Fruit fly (Drosophila melanogaster) whole organism, embryonic: ENCODE measurements around the gene CG7557.

Experiments
- Asciz ChIP-seq: fragments of 200-800 bp; sonication (Bioruptor generic); optimal IDR thresholded peaks from 2 replicates; lab custom pipeline; 2017; ENCODE audit warnings: missing biosample characterization, mild to moderate bottlenecking, missing genetic modification characterization, missing genetic modification reagents
- CG11085 ChIP-seq: fragments of 200-800 bp; sonication (Bioruptor generic); IDR thresholded peaks from 2 replicates; pipeline ENCODE4 v1.3.6; 2022; ENCODE audit warnings: missing biosample characterization, missing genetic modification characterization
- CG11456 ChIP-seq: fragments of 200-800 bp; sonication (Bioruptor generic); IDR thresholded peaks from 3 replicates; pipeline ENCODE4 v1.3.6; 2022; ENCODE audit warnings: missing biosample characterization, missing genetic modification characterization
- CG12659 ChIP-seq: fragments of 200-800 bp; sonication (Bioruptor generic); optimal IDR thresholded peaks from 3 replicates; lab custom pipeline; 2017; ENCODE audit warnings: mild to moderate bottlenecking, missing biosample characterization, missing genetic modification reagents, missing genetic modification characterization
- CG13123 ChIP-seq: fragments of 200-800 bp; sonication (Bioruptor generic); optimal IDR thresholded peaks from 2 replicates; lab custom pipeline; 2016; ENCODE audit warnings: missing biosample characterization, missing genetic modification characterization
- CG13296 ChIP-seq: fragments of 200-800 bp; sonication (Bioruptor generic); optimal IDR thresholded peaks from 3 replicates; lab custom pipeline; 2018; ENCODE audit warnings: missing biosample characterization, mild to moderate bottlenecking, missing genetic modification characterization
- CG15011 ChIP-seq: fragments of 200-800 bp; sonication (Bioruptor generic); optimal IDR thresholded peaks from 3 replicates; lab custom pipeline; 2018; ENCODE audit warnings: missing biosample characterization, mild to moderate bottlenecking, missing genetic modification characterization
- CG16815 ChIP-seq: fragments of 200-800 bp; sonication (Bioruptor generic); optimal IDR thresholded peaks from 3 replicates; lab custom pipeline; 2017; ENCODE audit warnings: missing biosample characterization, mild to moderate bottlenecking, missing genetic modification characterization
- CG17186 ChIP-seq: fragments of 200-800 bp; sonication (Bioruptor generic); optimal IDR thresholded peaks from 3 replicates; lab custom pipeline; 2017; ENCODE audit warnings: missing biosample characterization, missing genetic modification reagents, missing genetic modification characterization
- CG17385 ChIP-seq: fragments of 200-800 bp; sonication (Bioruptor generic); optimal IDR thresholded peaks from 3 replicates; lab custom pipeline; 2018; ENCODE audit warnings: missing biosample characterization, mild to moderate bottlenecking, missing genetic modification characterization
- CG17568 ChIP-seq: fragments of 200-800 bp; sonication (Bioruptor generic); optimal IDR thresholded peaks from 2 replicates; lab custom pipeline; 2018; ENCODE audit warnings: missing biosample characterization, mild to moderate bottlenecking, missing genetic modification characterization, moderate library complexity
- CG17802 ChIP-seq: fragments of 200-800 bp; sonication (Bioruptor generic); optimal IDR thresholded peaks from 2 replicates; lab custom pipeline; 2018; ENCODE audit warnings: missing biosample characterization, mild to moderate bottlenecking, missing genetic modification characterization, moderate library complexity
- CG18599 ChIP-seq: fragments of 200-800 bp; sonication (Bioruptor generic); optimal IDR thresholded peaks from 3 replicates; lab custom pipeline; 2017; ENCODE audit warnings: missing biosample characterization, missing genetic modification characterization, mild to moderate bottlenecking, moderate library complexity, missing genetic modification reagents
- CG2120 ChIP-seq: fragments of 200-800 bp; sonication (Bioruptor generic); optimal IDR thresholded peaks from 3 replicates; lab custom pipeline; 2016; ENCODE audit warnings: missing biosample characterization, missing genetic modification characterization
- CG2202 ChIP-seq: fragments of 200-800 bp; sonication (Bioruptor generic); optimal IDR thresholded peaks from 2 replicates; lab custom pipeline; 2018; ENCODE audit warnings: missing biosample characterization, mild to moderate bottlenecking, missing genetic modification characterization
- CG31224 ChIP-seq: fragments of 200-800 bp; sonication (Bioruptor generic); IDR thresholded peaks from 2 replicates; pipeline ENCODE4 v1.3.6; 2022; ENCODE audit warnings: missing biosample characterization, missing genetic modification characterization
- CG32532 ChIP-seq: fragments of 200-800 bp; sonication (Bioruptor generic); IDR thresholded peaks from 2 replicates; pipeline ENCODE4 v1.3.6; 2022; ENCODE audit warnings: missing biosample characterization, missing genetic modification characterization
- CG33213 ChIP-seq: fragments of 200-800 bp; sonication (Bioruptor generic); optimal IDR thresholded peaks from 3 replicates; lab custom pipeline; 2016; ENCODE audit warnings: missing biosample characterization, missing genetic modification characterization
- CG42726 ChIP-seq: fragments of 200-800 bp; sonication (Bioruptor generic); IDR thresholded peaks from 2 replicates; pipeline ENCODE4 v1.3.6; 2022; ENCODE audit warnings: missing biosample characterization, missing genetic modification characterization; ENCODE audit not compliant: partially characterized antibody
- CG4854 ChIP-seq: fragments of 200-800 bp; sonication (Bioruptor generic); optimal IDR thresholded peaks from 2 replicates; lab custom pipeline; 2016; ENCODE audit warnings: missing biosample characterization, missing genetic modification characterization, inconsistent platforms
- CG6813 ChIP-seq: fragments of 200-800 bp; sonication (Bioruptor generic); optimal IDR thresholded peaks from 2 replicates; lab custom pipeline; 2017; ENCODE audit warnings: missing biosample characterization, missing genetic modification characterization, mild to moderate bottlenecking, moderate library complexity, missing genetic modification reagents
- CG7271 ChIP-seq: fragments of 200-800 bp; sonication (Bioruptor generic); optimal IDR thresholded peaks from 2 replicates; lab custom pipeline; 2018; ENCODE audit warnings: missing biosample characterization, mild to moderate bottlenecking, missing genetic modification characterization, moderate library complexity
- CG7372 ChIP-seq: fragments of 200-800 bp; sonication (Bioruptor generic); IDR thresholded peaks from 2 replicates; pipeline ENCODE4 v1.3.6; 2022; ENCODE audit warnings: missing biosample characterization, missing genetic modification characterization
- CG7839 ChIP-seq: fragments of 200-800 bp; sonication (Bioruptor generic); optimal IDR thresholded peaks from 3 replicates; lab custom pipeline; 2018; ENCODE audit warnings: missing biosample characterization, mild to moderate bottlenecking, missing genetic modification characterization, moderate library complexity
- CG7987 ChIP-seq: fragments of 200-800 bp; sonication (Bioruptor generic); optimal IDR thresholded peaks from 2 replicates; lab custom pipeline; 2018; ENCODE audit warnings: missing biosample characterization, mild to moderate bottlenecking, missing genetic modification characterization, moderate library complexity
- CrebB ChIP-seq: fragments of 200-800 bp; sonication (Bioruptor generic); optimal IDR thresholded peaks from 3 replicates; lab custom pipeline; 2018; ENCODE audit warnings: missing biosample characterization, mild to moderate bottlenecking, missing genetic modification characterization
- D19A ChIP-seq: fragments of 200-800 bp; optimal IDR thresholded peaks from 3 replicates; lab custom pipeline; 2019; ENCODE audit warnings: missing biosample characterization, mild to moderate bottlenecking, missing genetic modification characterization, moderate library complexity
- Dip2 ChIP-seq: fragments of 200-800 bp; sonication (Bioruptor generic); IDR thresholded peaks from 2 replicates; pipeline ENCODE4 v1.3.6; 2022; ENCODE audit warnings: missing biosample characterization, missing genetic modification characterization
- Gug ChIP-seq: fragments of 200-800 bp; sonication (Bioruptor generic); IDR thresholded peaks from 4 replicates; pipeline ENCODE4 v1.3.6; 2022; ENCODE audit warnings: missing biosample characterization, missing genetic modification characterization
- Hmx ChIP-seq: fragments of 200-800 bp; sonication (Bioruptor generic); optimal IDR thresholded peaks from 2 replicates; lab custom pipeline; 2016; ENCODE audit warnings: missing biosample characterization, missing genetic modification characterization
- Mad ChIP-seq: fragments of 200-800 bp; sonication (Bioruptor generic); optimal IDR thresholded peaks from 2 replicates; lab custom pipeline; 2016; ENCODE audit warnings: missing biosample characterization, missing genetic modification characterization
- Side ChIP-seq: fragments of 200-800 bp; sonication (Bioruptor generic); optimal IDR thresholded peaks from 2 replicates; lab custom pipeline; 2016; ENCODE audit warnings: missing biosample characterization, missing genetic modification characterization
- Sry-β ChIP-seq: fragments of 200-800 bp; sonication (Bioruptor generic); optimal IDR thresholded peaks from 2 replicates; lab custom pipeline; 2018; ENCODE audit warnings: missing biosample characterization, mild to moderate bottlenecking, missing genetic modification characterization, moderate library complexity
- btn ChIP-seq: fragments of 200-800 bp; sonication (Bioruptor generic); optimal IDR thresholded peaks from 2 replicates; lab custom pipeline; 2016; ENCODE audit warnings: missing biosample characterization, missing genetic modification characterization
- chif ChIP-seq, 2 experiments: fragments of 200-800 bp; sonication (Bioruptor generic); optimal IDR thresholded peaks; 3 replicates each; lab custom pipeline; 2016; ENCODE audit warnings: missing biosample characterization in 2 of 2, missing genetic modification characterization in 2 of 2
- crc ChIP-seq: fragments of 200-800 bp; sonication (Bioruptor generic); optimal IDR thresholded peaks from 2 replicates; lab custom pipeline; 2016; ENCODE audit warnings: missing biosample characterization, missing genetic modification characterization
- da ChIP-seq: fragments of 200-800 bp; sonication (Bioruptor generic); optimal IDR thresholded peaks from 2 replicates; lab custom pipeline; 2016; ENCODE audit warnings: missing biosample characterization, missing genetic modification characterization
- gsb ChIP-seq: fragments of 200-800 bp; sonication (Bioruptor generic); IDR thresholded peaks from 2 replicates; pipeline ENCODE4 v1.3.6; 2022; ENCODE audit warnings: missing biosample characterization, missing genetic modification characterization
- hkb ChIP-seq, 2 experiments: fragments of 200-800 bp in 1 of 2; fragments of >200 bp in 1 of 2; sonication (Bioruptor generic) in 1 of 2; IDR thresholded peaks in 1 of 2; optimal IDR thresholded peaks in 1 of 2; 2 replicates each; pipeline versions ENCODE4 v1.3.6 to Lab custom; 2017 to 2022; ENCODE audit warnings: missing biosample characterization in 1 of 2, missing genetic modification characterization in 1 of 2
- hth ChIP-seq: fragments of >200 bp; optimal IDR thresholded peaks from 2 replicates; lab custom pipeline; 2017; ENCODE audit warnings: inconsistent platforms
- ind ChIP-seq: fragments of 200-800 bp; sonication (Bioruptor generic); optimal IDR thresholded peaks from 3 replicates; lab custom pipeline; 2016; ENCODE audit warnings: missing biosample characterization, missing genetic modification characterization
- kni ChIP-seq: fragments of 200-800 bp; sonication (Bioruptor generic); optimal IDR thresholded peaks from 3 replicates; lab custom pipeline; 2017; ENCODE audit warnings: mild to moderate bottlenecking, missing biosample characterization, missing genetic modification reagents, missing genetic modification characterization
- pfk ChIP-seq: fragments of 200-800 bp; sonication (Bioruptor generic); optimal IDR thresholded peaks from 2 replicates; lab custom pipeline; 2018; ENCODE audit warnings: missing biosample characterization, mild to moderate bottlenecking, missing genetic modification characterization, moderate library complexity
- pho ChIP-seq: fragments of 200-800 bp; sonication (Bioruptor generic); optimal IDR thresholded peaks from 2 replicates; lab custom pipeline; 2016; ENCODE audit warnings: missing biosample characterization, missing genetic modification characterization
- row ChIP-seq: fragments of 200-800 bp; sonication (Bioruptor generic); IDR thresholded peaks from 3 replicates; pipeline ENCODE4 v1.3.6; 2022; ENCODE audit warnings: missing biosample characterization, missing genetic modification characterization
- run ChIP-seq: fragments of 200-800 bp; sonication (Bioruptor generic); optimal IDR thresholded peaks from 3 replicates; lab custom pipeline; 2018; ENCODE audit warnings: missing biosample characterization, mild to moderate bottlenecking, missing genetic modification characterization
- seq ChIP-seq: fragments of 200-800 bp; sonication (Bioruptor generic); IDR thresholded peaks from 2 replicates; pipeline ENCODE4 v1.3.6; 2022; ENCODE audit warnings: missing biosample characterization, missing genetic modification characterization
- stc ChIP-seq: fragments of 200-800 bp; sonication (Bioruptor generic); IDR thresholded peaks from 2 replicates; pipeline ENCODE4 v1.3.6; 2022; ENCODE audit warnings: missing biosample characterization, missing genetic modification characterization
- tll ChIP-seq, 2 experiments: fragments of 200-800 bp in 1 of 2; fragments of >200 bp in 1 of 2; sonication (Bioruptor generic) in 1 of 2; optimal IDR thresholded peaks; 2 replicates each; lab custom pipeline; 2017 to 2019; ENCODE audit warnings: missing biosample characterization in 2 of 2, missing genetic modification characterization in 2 of 2, mild to moderate bottlenecking in 1 of 2, moderate library complexity in 1 of 2
- zfh2 ChIP-seq: fragments of 200-800 bp; sonication (Bioruptor generic); optimal IDR thresholded peaks from 2 replicates; lab custom pipeline; 2016; ENCODE audit warnings: missing biosample characterization, missing genetic modification characterization

CG7557 gene

DNA sequence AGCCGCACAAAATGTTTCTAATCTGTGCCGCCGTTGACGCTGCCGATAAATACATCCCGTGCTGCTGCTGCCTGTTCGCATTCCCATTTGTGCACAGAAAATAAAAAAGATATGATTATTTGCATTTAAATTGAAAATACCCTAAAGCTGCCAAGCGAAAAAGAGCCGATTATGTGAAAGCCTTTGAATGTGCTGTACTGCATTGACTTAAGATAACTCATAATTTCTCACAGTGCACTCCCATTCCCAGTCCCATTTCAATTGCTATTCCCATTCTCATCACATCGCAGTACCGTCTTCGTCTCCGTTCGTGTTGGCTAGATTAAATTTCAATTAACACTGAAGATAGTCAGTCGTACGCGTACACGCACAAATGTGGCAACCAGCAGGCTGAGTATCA, 4.0 kb downstream of the CG7557 start (continued):
- TF ChIP-seq CG12659 (GFP tag; lab: Kevin White, UChicago) (peak; percentile 28), gsb (no peak), CG7271 (tag; lab: Kevin White, UChicago) (no peak), pho (GFP tag; lab: Kevin White, UChicago) (peak; percentile 5), CG31224 (GFP tag; lab: Robert Waterston, UW) (no peak), CG32532 (peak; percentile 50; the same call in 1 of the 2 replicates), da (GFP tag; lab: Kevin White, UChicago) (no peak), CG7839 (tag; lab: Kevin White, UChicago) (peak; percentile 62), CG11085 (GFP tag; lab: Robert Waterston, UW) (no peak), CG15011 (peak; percentile 15), CG6813 (peak; percentile 29), CG33213 (GFP tag; lab: Kevin White, UChicago) (peak; percentile 12), Side (GFP tag; lab: Kevin White, UChicago) (no peak), pfk (GFP tag; lab: Kevin White, UChicago) (no peak), CG16815 (GFP tag; lab: Kevin White, UChicago) (peak; percentile 31), zfh2 (GFP tag; lab: Kevin White, UChicago) (no peak), CG13123 (GFP tag; lab: Kevin White, UChicago) (peak; percentile 0), CG2202 (tag; lab: Kevin White, UChicago) (no peak), D19A (tag; lab: Kevin White, UChicago) (peak; percentile 31), CG17802 (tag; lab: Kevin White, UChicago) (peak; percentile 28), row (GFP tag; lab: Robert Waterston, UW) (peak; percentile 77), stc (0 out of 2 replicates have a peak, but pooled peaks have one; percentile 21), CG17385 (GFP tag; lab: Kevin White, UChicago) (peak; percentile 25), Dip2 (no peak), CG2120 (GFP tag; lab: Kevin White, UChicago) (peak; percentile 53), kni (GFP tag; lab: Kevin White, UChicago) (no peak), CG7987 (no peak), hkb (optimal IDR thresholded peaks at IDR 0.05; lab: Kevin White, UChicago) (no peak), hkb (GFP tag; IDR thresholded peaks at IDR 0.05; lab: Robert Waterston, UW) (peak; percentile 61; the same call in 1 of the 2 replicates), CG17568 (GFP tag; lab: Kevin White, UChicago) (peak; percentile 11), CG17186 (GFP tag; lab: Kevin White, UChicago) (no peak), CG18599 (GFP tag; lab: Kevin White, UChicago) (peak; percentile 65), tll (GFP tag; optimal IDR thresholded peaks at IDR 0.05; lab: Kevin White, UChicago) (no peak), Sry-β (GFP tag; lab: Kevin White, UChicago) (no peak), CG4854 (GFP tag; lab: Kevin White, UChicago) (peak; percentile 9), run (no peak), CrebB (tag; lab: Kevin White, UChicago) (no peak), Hmx (GFP tag; lab: Kevin White, UChicago) (no peak), chif (GFP tag; optimal IDR thresholded peaks at IDR 0.05; lab: Kevin White, UChicago) (peak; percentile 24 to 66), CG11456 (GFP tag; lab: Robert Waterston, UW) (no peak; the same call in 2 of the 3 replicates), CG42726 (GFP tag; lab: Robert Waterston, UW) (no peak), btn (GFP tag; lab: Kevin White, UChicago) (peak; percentile 22), ind (peak; percentile 56), Gug (peak; percentile 69), CG7372 (GFP tag; lab: Robert Waterston, UW) (peak; percentile 21; the same call in 1 of the 2 replicates), CG13296 (GFP tag; lab: Kevin White, UChicago) (no peak), seq (0 out of 2 replicates have a peak, but pooled peaks have one; percentile 29), Asciz (GFP tag; lab: Kevin White, UChicago) (peak; percentile 30), Mad (peak; percentile 16), hth (lab: Kevin White, UChicago) (no peak), crc (no peak)
